Fruit fly (Drosophila melanogaster): Measurements from ENCODE around the gene Tsp3A.

Gene Tsp3A

DNA sequence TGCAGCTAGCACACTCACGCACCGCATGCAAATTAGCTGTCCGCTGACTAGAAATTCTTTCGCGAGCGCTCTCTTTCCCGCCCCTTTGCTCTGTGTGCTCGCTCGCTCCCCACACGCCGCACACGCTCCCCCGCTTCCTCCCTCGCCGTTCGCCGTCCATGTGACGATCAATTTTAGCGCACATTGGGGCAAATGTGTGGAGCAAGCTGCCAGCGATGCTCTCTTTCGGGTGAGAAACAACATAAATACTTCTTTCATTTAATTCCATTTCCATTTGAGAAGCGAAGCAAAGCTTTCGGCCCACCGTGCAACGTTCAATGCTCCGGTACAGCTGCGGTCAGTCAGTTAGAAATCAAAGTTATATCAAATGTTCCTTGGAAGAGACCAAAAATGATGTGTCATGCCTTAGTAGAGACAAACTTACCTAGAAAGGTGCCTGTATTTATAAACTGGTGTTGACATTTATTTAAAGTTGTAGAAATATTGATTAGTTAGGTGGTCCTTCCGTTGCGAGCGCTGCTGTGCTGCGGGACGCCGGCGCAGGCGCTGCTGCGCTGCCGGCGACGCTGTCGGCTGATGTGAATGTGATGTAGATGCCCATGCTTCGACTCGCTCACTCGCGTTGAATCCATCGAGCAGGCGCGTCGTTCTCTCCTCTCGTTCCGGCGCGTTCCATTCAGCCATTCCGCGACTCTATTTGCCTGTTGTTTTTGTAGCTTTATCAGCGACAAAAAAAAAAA, 26.7 kb upstream of the Tsp3A start (continued):
- TF ChIP-seq HLH3B (GFP tag; IDR thresholded peaks at IDR 0.05): peak; percentile 94
- TF ChIP-seq CG10959 (GFP tag; IDR thresholded peaks at IDR 0.05): peak; percentile 85
- peak; percentile 96 for TF ChIP-seq maf-S (GFP tag; optimal IDR thresholded peaks at IDR 0.05)
- TF ChIP-seq gsb (GFP tag; IDR thresholded peaks at IDR 0.05): peak; percentile 89
- peak; percentile 97 for TF ChIP-seq seq (GFP tag; IDR thresholded peaks at IDR 0.05)
- TF ChIP-seq eve (GFP tag; optimal IDR thresholded peaks at IDR 0.05): peak in 1 of 2 experiments; percentile 97
- peak; percentile 98 for TF ChIP-seq Hand (GFP tag; optimal IDR thresholded peaks at IDR 0.05)
- TF ChIP-seq CG4730 (GFP tag; IDR thresholded peaks at IDR 0.05): peak; percentile 91
- TF ChIP-seq tll (GFP tag; optimal IDR thresholded peaks at IDR 0.05): peak in 1 of 2 experiments; percentile 35
- TF ChIP-seq CG6175 (GFP tag; IDR thresholded peaks at IDR 0.05): peak; percentile 87
- peak; percentile 97 for TF ChIP-seq CG17568 (GFP tag; optimal IDR thresholded peaks at IDR 0.05)
- peak; percentile 94 for TF ChIP-seq Sox100B (GFP tag; optimal IDR thresholded peaks at IDR 0.05)
- peak; percentile 67 for TF ChIP-seq ato (GFP tag; IDR thresholded peaks at IDR 0.05; ENCODE audit: partially characterized antibody)
- peak; percentile 86 for TF ChIP-seq Spps (tag; optimal IDR thresholded peaks at IDR 0.05)
- TF ChIP-seq inv (GFP tag; IDR thresholded peaks at IDR 0.05; ENCODE audit: partially characterized antibody): peak; percentile 46; the same call in 1 of the 2 replicates
- TF ChIP-seq CG13624 (GFP tag; optimal IDR thresholded peaks at IDR 0.05): peak; percentile 98
- peak; percentile 88 for TF ChIP-seq danr (GFP tag; IDR thresholded peaks at IDR 0.05)
- peak; percentile 87 for TF ChIP-seq CTCF (GFP tag; optimal IDR thresholded peaks at IDR 0.05)
- TF ChIP-seq Xbp1 (GFP tag; optimal IDR thresholded peaks at IDR 0.05): peak; percentile 98
- TF ChIP-seq Dll (GFP tag; IDR thresholded peaks at IDR 0.05; ENCODE audit: partially characterized antibody): peak; percentile 51; the same call in 1 of the 4 replicates
- peak; percentile 91 for TF ChIP-seq CG31224 (GFP tag; IDR thresholded peaks at IDR 0.05)
- peak; percentile 90 for TF ChIP-seq CG4360 (GFP tag; IDR thresholded peaks at IDR 0.05)
- TF ChIP-seq Lpt (GFP tag; optimal IDR thresholded peaks at IDR 0.05): no peak
- TF ChIP-seq dm (GFP tag; optimal IDR thresholded peaks at IDR 0.05): peak; percentile 92
- TF ChIP-seq zfh1 (GFP tag; IDR thresholded peaks at IDR 0.05): peak; percentile 95
- TF ChIP-seq Six4 (GFP tag; optimal IDR thresholded peaks at IDR 0.05): peak; percentile 93
- peak; percentile 96 for TF ChIP-seq NC2β (GFP tag; optimal IDR thresholded peaks at IDR 0.05)
- peak; percentile 99 for TF ChIP-seq HmgZ (tag; optimal IDR thresholded peaks at IDR 0.05)
- TF ChIP-seq CG12104 (GFP tag; optimal IDR thresholded peaks at IDR 0.05): peak; percentile 94
- peak; percentile 88 for TF ChIP-seq Nf-YC (tag; optimal IDR thresholded peaks at IDR 0.05)
- peak; percentile 99 for TF ChIP-seq Hmr (GFP tag; optimal IDR thresholded peaks at IDR 0.05)
- TF ChIP-seq Gug (GFP tag; IDR thresholded peaks at IDR 0.05): peak; percentile 91; the same call in 3 of the 4 replicates
- peak; percentile 80 for TF ChIP-seq Ets97D (GFP tag; optimal IDR thresholded peaks at IDR 0.05)
- peak; percentile 85 for TF ChIP-seq CG17802 (tag; optimal IDR thresholded peaks at IDR 0.05)
- peak; percentile 95 for TF ChIP-seq Asciz (GFP tag; optimal IDR thresholded peaks at IDR 0.05)
- TF ChIP-seq disco-r (GFP tag; optimal IDR thresholded peaks at IDR 0.05): peak; percentile 95
- peak; percentile 90 for TF ChIP-seq ro (GFP tag; IDR thresholded peaks at IDR 0.05)
- TF ChIP-seq jing (GFP tag; optimal IDR thresholded peaks at IDR 0.05): peak; percentile 97
- peak; percentile 65 for TF ChIP-seq ash1 (GFP tag; optimal IDR thresholded peaks at IDR 0.05)
- TF ChIP-seq CG12769 (tag; optimal IDR thresholded peaks at IDR 0.05): peak; percentile 99
- peak; percentile 98 for TF ChIP-seq so (GFP tag; IDR thresholded peaks at IDR 0.05)
- peak; percentile 92 for TF ChIP-seq ase (GFP tag; IDR thresholded peaks at IDR 0.05)
- TF ChIP-seq tio (GFP tag; optimal IDR thresholded peaks at IDR 0.05): peak; percentile 94
- peak; percentile 96 for TF ChIP-seq Oaz (GFP tag; IDR thresholded peaks at IDR 0.05)
- peak; percentile 72 for TF ChIP-seq nerfin-2 (GFP tag; IDR thresholded peaks at IDR 0.05; ENCODE audit: partially characterized antibody)
- peak; percentile 98 for TF ChIP-seq CG2678 (tag; optimal IDR thresholded peaks at IDR 0.05)
- peak; percentile 68 for TF ChIP-seq CG7271 (tag; optimal IDR thresholded peaks at IDR 0.05)
- peak; percentile 95 for TF ChIP-seq CG5245 (GFP tag; optimal IDR thresholded peaks at IDR 0.05)
- TF ChIP-seq cg (GFP tag; optimal IDR thresholded peaks at IDR 0.05): peak; percentile 64
- peak; percentile 95 for TF ChIP-seq CG34422 (GFP tag; IDR thresholded peaks at IDR 0.05)
